Worm (Caenorhabditis elegans) whole organism, mixed stage, embryonic: ENCODE results near the gene msp-78.

Source experiments
- ceh-39 ChIP-seq: fragments of 150-350 bp; optimal IDR thresholded peaks from 2 replicates; lab custom pipeline; 2014; ENCODE audit warnings: missing biosample characterization, missing genetic modification characterization
- ces-1 ChIP-seq: fragments of 150-350 bp; optimal IDR thresholded peaks from 2 replicates; lab custom pipeline; 2014; ENCODE audit warnings: missing biosample characterization, missing genetic modification reagents, missing genetic modification characterization
- flh-1 ChIP-seq: fragments of 200-800 bp; sonication (Bioruptor generic); optimal IDR thresholded peaks from 2 replicates; lab custom pipeline; 2018; ENCODE audit warnings: mild to moderate bottlenecking, missing genetic modification characterization, moderate library complexity, missing compliant biosample characterization
- lsy-2 ChIP-seq: fragments of 150-350 bp; optimal IDR thresholded peaks from 2 replicates; lab custom pipeline; 2014; ENCODE audit warnings: missing biosample characterization, missing genetic modification characterization
- nhr-76 ChIP-seq: sonication (generic microtip); optimal IDR thresholded peaks from 2 replicates; lab custom pipeline; 2017; ENCODE audit warnings: missing biosample characterization, missing genetic modification characterization

DNA sequence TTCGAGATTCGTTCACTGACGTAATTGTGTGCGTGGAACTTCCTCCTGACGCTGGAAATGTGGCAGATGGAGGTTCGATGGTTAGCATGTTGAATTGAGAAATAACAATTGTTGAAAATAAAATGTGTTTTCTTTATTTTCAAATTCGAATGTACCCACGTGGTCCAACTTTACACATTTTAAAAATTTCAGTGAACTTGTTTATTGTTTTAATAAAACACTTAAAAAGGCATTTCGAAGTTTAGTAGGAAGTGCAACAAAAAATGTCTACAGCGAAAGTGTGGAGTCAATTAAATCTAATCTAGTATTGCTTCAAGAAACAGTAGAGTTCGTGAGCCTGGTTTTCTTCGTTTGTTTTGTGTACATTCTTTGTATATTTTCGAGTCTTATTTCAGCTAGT, 3.6 kb upstream of the msp-78 start, which contains the start of gene ssp-36:
- TF ChIP-seq nhr-76 (tag; lab: Kevin White, UChicago) (no peak), flh-1 (no peak), ces-1 (GFP tag; lab: Kevin White, UChicago) (no peak), ceh-39 (tag; lab: Kevin White, UChicago) (no peak), lsy-2 (tag; lab: Kevin White, UChicago) (no peak)
